Fruit fly (Drosophila melanogaster) whole organism: Measurements from ENCODE around the gene SC35.

ENCODE experiments used
- CG8478 ChIP-seq: fragments of >200 bp; optimal IDR thresholded peaks from 2 replicates; lab custom pipeline; 2018; ENCODE audit warnings: inconsistent platforms
- Dll ChIP-seq: fragments of >200 bp; optimal IDR thresholded peaks from 2 replicates; lab custom pipeline; 2017
- EcR ChIP-seq, 2 experiments: fragments of >200 bp; optimal IDR thresholded peaks; 2 replicates each; lab custom pipeline; 2017; ENCODE audit warnings: missing biosample characterization in 2 of 2, missing genetic modification characterization in 2 of 2, missing genetic modification reagents in 2 of 2
- pan ChIP-seq: fragments of >200 bp; optimal IDR thresholded peaks from 2 replicates; lab custom pipeline; 2017
- psq ChIP-seq: fragments of >200 bp; optimal IDR thresholded peaks from 2 replicates; lab custom pipeline; 2017
- usp ChIP-seq: fragments of >200 bp; optimal IDR thresholded peaks from 2 replicates; lab custom pipeline; 2017; ENCODE audit warnings: missing biosample characterization, missing genetic modification characterization, mixed read lengths

DNA sequence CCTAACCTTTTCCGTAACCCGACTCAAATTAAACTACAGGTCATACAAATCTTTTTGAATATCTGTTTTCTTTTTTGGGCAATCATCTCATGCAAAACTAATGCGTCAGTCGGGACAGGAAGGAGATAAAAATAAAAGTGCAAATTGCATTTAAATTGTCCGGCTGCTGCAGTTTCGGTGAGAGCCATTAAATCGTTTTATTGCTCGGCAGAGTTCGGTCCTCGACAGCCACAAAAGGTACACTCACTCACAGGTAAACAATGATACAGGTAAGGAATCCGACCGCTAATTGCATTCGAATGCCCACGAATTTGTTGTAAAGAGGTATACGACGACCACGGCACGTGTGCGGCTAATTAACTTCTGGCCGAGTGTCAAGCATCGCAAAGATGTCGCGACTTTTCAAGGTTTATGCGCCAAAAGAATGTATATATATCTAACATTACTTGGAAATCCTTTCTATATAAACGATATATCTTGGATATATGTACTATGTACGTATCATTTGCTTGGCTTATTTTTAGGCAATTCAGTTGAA, 32.1 kb upstream of the SC35 start:
- no peak for TF ChIP-seq psq
- TF ChIP-seq CG8478 (lab: Kevin White, UChicago), result no peak
- TF ChIP-seq EcR (GFP tag; optimal IDR thresholded peaks at IDR 0.05; lab: Kevin White, UChicago), result no peak
- TF ChIP-seq usp (GFP tag; lab: Kevin White, UChicago), result no peak
- TF ChIP-seq pan (lab: Kevin White, UChicago), result no peak
- no peak for TF ChIP-seq Dll (lab: Kevin White, UChicago)
